Fruit fly (Drosophila melanogaster): Measurements from ENCODE around the gene CG14573.

The CG14573 gene

dm6 chr3L:21733799-21734198 is at the start of gene CG14573:
TSS of gene CG14573 (plus strand) at chr3L:21734099.
- TF ChIP-seq prd (optimal IDR thresholded peaks at IDR 0.05) (no peak), prd (GFP tag; IDR thresholded peaks at IDR 0.05) (no peak), vvl (GFP tag; IDR thresholded peaks at IDR 0.05) (0 out of 2 replicates have a peak, but pooled peaks have one; percentile 28), CG2889 (GFP tag; IDR thresholded peaks at IDR 0.05) (no peak)

DNA sequence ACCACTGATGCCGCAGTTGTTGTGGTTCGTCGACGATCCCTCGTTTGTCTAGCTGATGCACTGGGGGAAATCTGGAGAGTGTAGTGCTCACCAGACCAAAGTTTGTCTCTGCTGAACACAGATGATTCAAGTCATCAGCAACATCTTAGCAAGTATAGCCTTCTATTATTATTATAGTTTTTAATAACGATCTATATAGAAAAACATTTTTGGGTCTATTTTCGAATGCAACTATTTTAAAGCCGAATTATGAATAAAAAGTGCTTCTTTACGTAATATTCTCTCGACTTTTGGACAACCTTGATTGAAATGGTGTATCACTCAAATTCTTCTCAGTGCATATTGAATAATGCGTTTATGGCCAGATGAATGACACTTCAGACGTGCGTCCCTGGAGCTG is 48.1 kb upstream of the CG14573 start:
- TF ChIP-seq CG13287 (GFP tag; IDR thresholded peaks at IDR 0.05; ENCODE audit: partially characterized antibody), result no peak
- peak; percentile 41 for TF ChIP-seq sens (GFP tag)
- TF ChIP-seq Drgx (GFP tag; IDR thresholded peaks at IDR 0.05), result peak; percentile 39; the same call in 1 of the 2 replicates
- no peak for TF ChIP-seq CG6765 (GFP tag; optimal IDR thresholded peaks at IDR 0.05)
- peak in 1 of 2 experiments; percentile 69 for TF ChIP-seq bsh (GFP tag; optimal IDR thresholded peaks at IDR 0.05)
- peak; percentile 70 for TF ChIP-seq nom (GFP tag; optimal IDR thresholded peaks at IDR 0.05)

DNA sequence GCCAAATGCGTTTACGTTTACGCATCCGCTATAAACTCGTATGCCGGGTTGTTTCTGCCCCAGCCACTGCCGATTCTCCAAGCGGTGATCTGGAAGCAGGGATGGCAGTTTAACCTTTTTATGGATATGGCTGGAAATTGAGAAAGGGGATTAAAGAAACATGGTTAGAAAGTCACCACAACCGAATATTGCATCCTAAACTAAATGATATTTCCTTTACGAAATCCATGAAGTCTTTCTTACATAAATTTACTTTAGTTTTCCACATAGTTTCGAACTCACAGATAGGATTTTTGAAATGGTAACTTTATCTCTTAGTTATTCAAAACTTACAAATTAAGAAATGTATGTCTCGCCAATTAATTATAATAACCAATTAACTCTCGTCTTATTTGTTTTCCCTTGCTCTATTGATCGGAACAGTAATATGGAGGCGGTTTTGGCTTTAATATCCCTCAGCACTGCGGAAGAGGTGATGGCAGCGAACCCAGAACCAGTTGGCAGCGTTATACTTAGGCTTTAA is 45.2 kb upstream of the CG14573 start:
- TF ChIP-seq CG1792 (GFP tag; optimal IDR thresholded peaks at IDR 0.05), result no peak
- peak; percentile 56 for TF ChIP-seq Sry-β (GFP tag; optimal IDR thresholded peaks at IDR 0.05)
- TF ChIP-seq ab (GFP tag; optimal IDR thresholded peaks at IDR 0.05), result no peak

DNA sequence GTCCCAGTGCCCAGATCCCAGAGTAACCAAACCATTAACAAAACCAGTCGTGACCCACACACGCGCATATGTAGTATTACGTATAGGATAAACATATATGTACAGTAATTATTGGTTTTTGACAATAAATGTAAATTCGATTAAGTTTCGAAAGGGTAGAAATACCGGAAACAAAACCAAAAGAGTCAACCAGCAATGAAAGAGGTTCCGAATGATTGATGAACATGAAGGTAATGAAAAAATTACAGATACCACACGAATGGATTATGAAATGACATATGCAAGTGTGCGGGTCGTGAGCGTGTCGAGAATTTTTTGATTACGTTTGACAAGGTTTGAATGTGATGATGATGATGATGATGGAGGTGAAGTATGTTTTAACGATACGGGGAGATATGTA is 39.3 kb upstream of the CG14573 start:
- peak in 1 of 2 experiments; percentile 58 for TF ChIP-seq Eip74EF (GFP tag; optimal IDR thresholded peaks at IDR 0.05)
- TF ChIP-seq cg (GFP tag; optimal IDR thresholded peaks at IDR 0.05), result peak; percentile 10
- TF ChIP-seq Dfd (GFP tag; optimal IDR thresholded peaks at IDR 0.05), result no peak
- TF ChIP-seq chinmo (GFP tag; IDR thresholded peaks at IDR 0.05; ENCODE audit: partially characterized antibody), result 0 out of 4 replicates have a peak, but pooled peaks have one; percentile 41
- TF ChIP-seq kni (GFP tag; optimal IDR thresholded peaks at IDR 0.05), result peak; percentile 82
- TF ChIP-seq gcm (GFP tag; optimal IDR thresholded peaks at IDR 0.05), result peak; percentile 26
- TF ChIP-seq CG7271 (tag; optimal IDR thresholded peaks at IDR 0.05), result no peak

DNA sequence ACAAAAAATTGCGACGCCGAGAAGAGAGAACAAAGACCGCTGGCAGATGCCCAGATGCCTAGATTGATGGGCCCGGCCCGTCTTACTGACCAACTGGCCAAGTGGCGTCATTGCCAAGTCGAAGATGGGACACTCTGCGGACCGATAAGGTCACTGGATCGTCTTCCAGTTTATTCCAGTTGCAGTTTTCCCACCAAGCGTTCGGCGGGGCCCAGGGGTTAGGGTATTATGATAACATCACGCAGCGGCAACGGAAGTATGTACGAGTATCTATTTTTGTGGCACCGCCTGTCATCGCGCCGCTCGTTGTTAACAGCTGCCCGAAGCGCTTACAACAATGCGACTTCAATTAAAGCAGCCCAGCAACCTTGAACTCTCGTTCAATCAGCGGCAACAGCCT is 33.8 kb upstream of the CG14573 start:
- TF ChIP-seq toy (GFP tag; IDR thresholded peaks at IDR 0.05) (no peak), Abd-B (GFP tag; optimal IDR thresholded peaks at IDR 0.05) (no peak), CG11560 (tag; IDR thresholded peaks at IDR 0.05) (no peak), ewg (GFP tag; optimal IDR thresholded peaks at IDR 0.05) (no peak), repo (GFP tag; optimal IDR thresholded peaks at IDR 0.05) (no peak), Ets65A (GFP tag) (peak; percentile 59), D19A (tag; optimal IDR thresholded peaks at IDR 0.05) (peak; percentile 59), CG15011 (GFP tag; optimal IDR thresholded peaks at IDR 0.05) (no peak)

DNA sequence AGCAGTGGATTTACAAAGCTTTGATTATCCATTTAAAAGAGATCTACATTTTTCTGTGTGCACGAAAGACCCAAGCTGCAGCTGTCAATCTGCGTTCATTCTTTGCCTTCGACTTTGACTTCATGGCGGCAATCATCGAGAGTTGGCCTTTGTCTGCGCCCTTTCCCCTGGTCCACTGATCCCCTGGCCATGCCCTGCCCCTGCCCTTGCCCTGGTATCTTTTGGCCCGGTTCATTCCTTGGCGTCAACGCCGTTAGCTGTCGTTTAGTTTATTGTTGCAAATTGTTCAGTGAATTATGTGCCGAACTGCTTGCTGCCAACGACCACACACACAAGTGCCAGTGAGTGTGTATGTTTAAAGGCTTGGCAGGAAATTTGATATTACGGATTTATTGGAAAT is 33.0 kb upstream of the CG14573 start:
- TF ChIP-seq CG7271 (tag; optimal IDR thresholded peaks at IDR 0.05) (no peak), wek (GFP tag; optimal IDR thresholded peaks at IDR 0.05) (no peak), Meics (GFP tag; optimal IDR thresholded peaks at IDR 0.05) (no peak), crol (GFP tag; IDR thresholded peaks at IDR 0.05) (peak; percentile 61), CG2678 (tag; optimal IDR thresholded peaks at IDR 0.05) (no peak), CG12219 (GFP tag; optimal IDR thresholded peaks at IDR 0.05) (no peak), so (GFP tag; IDR thresholded peaks at IDR 0.05) (no peak)
